Fruit fly (Drosophila melanogaster): ENCODE results near the gene CG7394.

Gene CG7394

dm6 chr3L:11534391-11535246, 27.2 kb upstream of the CG7394 start (continued):
- TF ChIP-seq inv (GFP tag; IDR thresholded peaks at IDR 0.05; ENCODE audit: partially characterized antibody) (no peak), ranshi (GFP tag; IDR thresholded peaks at IDR 0.05) (peak; percentile 32; the same call in 1 of the 2 replicates), p53 (GFP tag; optimal IDR thresholded peaks at IDR 0.05) (no peak), wek (GFP tag; optimal IDR thresholded peaks at IDR 0.05) (no peak), Bteb2 (GFP tag; optimal IDR thresholded peaks at IDR 0.05) (no peak), oc (tag; optimal IDR thresholded peaks at IDR 0.05) (no peak), CG13424 (tag; optimal IDR thresholded peaks at IDR 0.05) (peak; percentile 27), da (GFP tag; optimal IDR thresholded peaks at IDR 0.05) (no peak), CG8924 (tag; optimal IDR thresholded peaks at IDR 0.05) (no peak), CG18764 (GFP tag; optimal IDR thresholded peaks at IDR 0.05) (no peak), tx (GFP tag; optimal IDR thresholded peaks at IDR 0.05) (no peak), ssp (GFP tag; IDR thresholded peaks at IDR 0.05) (no peak), nerfin-1 (tag; optimal IDR thresholded peaks at IDR 0.05) (no peak), CG5180 (GFP tag; optimal IDR thresholded peaks at IDR 0.05) (no peak), rib (GFP tag; IDR thresholded peaks at IDR 0.05) (peak; percentile 25; the same call in 1 of the 2 replicates), CG2120 (GFP tag; optimal IDR thresholded peaks at IDR 0.05) (no peak), Sry-β (GFP tag; optimal IDR thresholded peaks at IDR 0.05) (no peak), cas (GFP tag; IDR thresholded peaks at IDR 0.05) (no peak), CG17912 (GFP tag; optimal IDR thresholded peaks at IDR 0.05) (no peak), Vsx1 (GFP tag; optimal IDR thresholded peaks at IDR 0.05) (no peak), Dbx (GFP tag; IDR thresholded peaks at IDR 0.05) (peak; percentile 29; the same call in 1 of the 3 replicates), CG17612 (GFP tag; IDR thresholded peaks at IDR 0.05) (no peak), gfzf (GFP tag; optimal IDR thresholded peaks at IDR 0.05) (no peak), CG6689 (GFP tag; IDR thresholded peaks at IDR 0.05) (no peak), CG3847 (GFP tag; IDR thresholded peaks at IDR 0.05) (no peak), CG15479 (GFP tag; optimal IDR thresholded peaks at IDR 0.05) (no peak), wor (GFP tag; IDR thresholded peaks at IDR 0.05) (no peak), CG11398 (GFP tag; optimal IDR thresholded peaks at IDR 0.05) (no peak), CG8388 (GFP tag; optimal IDR thresholded peaks at IDR 0.05) (peak; percentile 23), ind (GFP tag; optimal IDR thresholded peaks at IDR 0.05) (peak; percentile 3), Lhr (GFP tag; optimal IDR thresholded peaks at IDR 0.05) (no peak), CG13287 (GFP tag; IDR thresholded peaks at IDR 0.05; ENCODE audit: partially characterized antibody) (peak; percentile 38; the same call in 1 of the 2 replicates), CG2199 (GFP tag; IDR thresholded peaks at IDR 0.05) (no peak), CG17359 (tag; optimal IDR thresholded peaks at IDR 0.05) (peak; percentile 11), CG6175 (GFP tag; IDR thresholded peaks at IDR 0.05) (no peak), Abd-B (GFP tag; optimal IDR thresholded peaks at IDR 0.05) (no peak), CG8944 (GFP tag; optimal IDR thresholded peaks at IDR 0.05) (no peak), CG10274 (GFP tag; optimal IDR thresholded peaks at IDR 0.05) (no peak), trem (tag; optimal IDR thresholded peaks at IDR 0.05) (no peak), CG18619 (GFP tag; optimal IDR thresholded peaks at IDR 0.05) (no peak), eyg (GFP tag; optimal IDR thresholded peaks at IDR 0.05) (no peak), CG12659 (GFP tag; optimal IDR thresholded peaks at IDR 0.05) (peak; percentile 22), Bgb (GFP tag; IDR thresholded peaks at IDR 0.05; ENCODE audit: partially characterized antibody) (peak; percentile 55; the same call in 1 of the 2 replicates), CG11504 (tag; optimal IDR thresholded peaks at IDR 0.05) (peak; percentile 17), CG16779 (GFP tag; IDR thresholded peaks at IDR 0.05) (no peak), sr (GFP tag; IDR thresholded peaks at IDR 0.05) (peak; percentile 38; the same call in 1 of the 3 replicates), B-H1 (GFP tag; IDR thresholded peaks at IDR 0.05) (no peak; the same call in 2 of the 3 replicates), psq (GFP tag; optimal IDR thresholded peaks at IDR 0.05) (no peak), CG42726 (GFP tag; IDR thresholded peaks at IDR 0.05; ENCODE audit: partially characterized antibody) (0 out of 2 replicates have a peak, but pooled peaks have one; percentile 23)

Measured in whole organism, embryonic.